Fruit fly (Drosophila melanogaster) whole organism, embryonic: ENCODE measurements around the gene ci.
A peak's percentile ranks its signal among the peaks of the same experiment; 100 is the strongest.

Experiments used
- Asciz ChIP-seq: fragments of 200-800 bp; sonication (Bioruptor generic); optimal IDR thresholded peaks from 2 replicates; lab custom pipeline; 2017; ENCODE audit warnings: missing biosample characterization, mild to moderate bottlenecking, missing genetic modification characterization, missing genetic modification reagents
- Atf3 ChIP-seq: fragments of 200-800 bp; sonication (Bioruptor generic); optimal IDR thresholded peaks from 3 replicates; lab custom pipeline; 2016; ENCODE audit warnings: missing biosample characterization, missing genetic modification characterization
- Awh ChIP-seq: fragments of 200-800 bp; sonication (Bioruptor generic); IDR thresholded peaks from 2 replicates; pipeline ENCODE4, ENCODE4 v1.3.6; 2022; ENCODE audit warnings: missing biosample characterization, missing genetic modification characterization
- CG11560 ChIP-seq: fragments of 200-800 bp; sonication (Bioruptor generic); IDR thresholded peaks from 3 replicates; pipeline ENCODE4 v1.3.6; 2022; ENCODE audit warnings: missing biosample characterization, missing genetic modification characterization
- CG11696 ChIP-seq: fragments of 200-800 bp; sonication (Bioruptor generic); IDR thresholded peaks from 2 replicates; pipeline ENCODE4 v1.3.6; 2022; ENCODE audit warnings: missing biosample characterization, missing genetic modification characterization
- CG13287 ChIP-seq: fragments of 200-800 bp; sonication (Bioruptor generic); IDR thresholded peaks from 2 replicates; pipeline ENCODE4 v1.3.6; 2022; ENCODE audit warnings: missing biosample characterization, missing genetic modification characterization; ENCODE audit not compliant: partially characterized antibody
- CG13624 ChIP-seq: fragments of 200-800 bp; sonication (Bioruptor generic); optimal IDR thresholded peaks from 2 replicates; lab custom pipeline; 2016; ENCODE audit warnings: missing biosample characterization, missing genetic modification characterization
- CG14014 ChIP-seq: fragments of 200-800 bp; sonication (Bioruptor generic); IDR thresholded peaks from 2 replicates; pipeline ENCODE4 v1.3.6; 2022; ENCODE audit warnings: missing biosample characterization, missing genetic modification characterization
- CG14441 ChIP-seq: fragments of 200-800 bp; sonication (Bioruptor generic); IDR thresholded peaks from 2 replicates; pipeline ENCODE4 v1.3.6; 2022; ENCODE audit warnings: missing biosample characterization, missing genetic modification characterization
- CG16863 ChIP-seq: fragments of 200-800 bp; sonication (Bioruptor generic); optimal IDR thresholded peaks from 3 replicates; lab custom pipeline; 2016; ENCODE audit warnings: missing biosample characterization, missing genetic modification characterization
- CG17361 ChIP-seq: fragments of 200-800 bp; sonication (Bioruptor generic); IDR thresholded peaks from 3 replicates; pipeline ENCODE4 v1.3.6; 2022; ENCODE audit warnings: missing biosample characterization, missing genetic modification characterization
- CG17912 ChIP-seq: fragments of 200-800 bp; sonication (Bioruptor generic); optimal IDR thresholded peaks from 2 replicates; lab custom pipeline; 2018; ENCODE audit warnings: missing biosample characterization, mild to moderate bottlenecking, missing genetic modification characterization
- CG18599 ChIP-seq: fragments of 200-800 bp; sonication (Bioruptor generic); optimal IDR thresholded peaks from 3 replicates; lab custom pipeline; 2017; ENCODE audit warnings: missing biosample characterization, missing genetic modification characterization, mild to moderate bottlenecking, moderate library complexity, missing genetic modification reagents
- CG18764 ChIP-seq: fragments of 200-800 bp; sonication (Bioruptor generic); optimal IDR thresholded peaks from 3 replicates; lab custom pipeline; 2016; ENCODE audit warnings: missing biosample characterization, missing genetic modification characterization
- CG2202 ChIP-seq: fragments of 200-800 bp; sonication (Bioruptor generic); optimal IDR thresholded peaks from 2 replicates; lab custom pipeline; 2018; ENCODE audit warnings: missing biosample characterization, mild to moderate bottlenecking, missing genetic modification characterization
- CG2678 ChIP-seq: fragments of 200-800 bp; sonication (Bioruptor generic); optimal IDR thresholded peaks from 3 replicates; lab custom pipeline; 2019; ENCODE audit warnings: missing biosample characterization, mild to moderate bottlenecking, missing genetic modification characterization, moderate library complexity
- CG32532 ChIP-seq: fragments of 200-800 bp; sonication (Bioruptor generic); IDR thresholded peaks from 2 replicates; pipeline ENCODE4 v1.3.6; 2022; ENCODE audit warnings: missing biosample characterization, missing genetic modification characterization
- CG32772 ChIP-seq: fragments of 200-800 bp; sonication (Bioruptor generic); IDR thresholded peaks from 2 replicates; pipeline ENCODE4 v1.3.6; 2022; ENCODE audit warnings: missing biosample characterization, missing genetic modification characterization
- CG4707 ChIP-seq: fragments of 200-800 bp; sonication (Bioruptor generic); optimal IDR thresholded peaks from 2 replicates; lab custom pipeline; 2018; ENCODE audit warnings: missing biosample characterization, mild to moderate bottlenecking, missing genetic modification characterization, moderate library complexity
- CG8944 ChIP-seq: fragments of 200-800 bp; sonication (Bioruptor generic); optimal IDR thresholded peaks from 3 replicates; lab custom pipeline; 2016; ENCODE audit warnings: missing biosample characterization, missing genetic modification characterization
- CG9727 ChIP-seq: fragments of 200-800 bp; sonication (Bioruptor generic); optimal IDR thresholded peaks from 3 replicates; lab custom pipeline; 2017; ENCODE audit warnings: missing biosample characterization, mild to moderate bottlenecking, missing genetic modification characterization
- Gug ChIP-seq: fragments of 200-800 bp; sonication (Bioruptor generic); IDR thresholded peaks from 4 replicates; pipeline ENCODE4 v1.3.6; 2022; ENCODE audit warnings: missing biosample characterization, missing genetic modification characterization
- HLH4C ChIP-seq: fragments of 200-800 bp; sonication (Bioruptor generic); IDR thresholded peaks from 3 replicates; pipeline ENCODE4 v1.3.6; 2022; ENCODE audit warnings: missing biosample characterization, missing genetic modification characterization; ENCODE audit not compliant: partially characterized antibody
- Hsf ChIP-seq: fragments of 200-800 bp; sonication (Bioruptor generic); optimal IDR thresholded peaks from 3 replicates; lab custom pipeline; 2016; ENCODE audit warnings: missing biosample characterization, missing genetic modification characterization
- MBD-R2 ChIP-seq: fragments of 200-800 bp; sonication (Bioruptor generic); IDR thresholded peaks from 2 replicates; pipeline ENCODE4 v1.3.6; 2022; ENCODE audit warnings: missing biosample characterization, missing genetic modification characterization
- Med ChIP-seq: fragments of 200-800 bp; sonication (Bioruptor generic); peaks from one replicate; lab custom pipeline; 2016; ENCODE audit warnings: missing biosample characterization, missing genetic modification characterization, mild to moderate bottlenecking, inconsistent platforms, moderate library complexity
- NC2β ChIP-seq: fragments of 200-800 bp; sonication (Bioruptor generic); optimal IDR thresholded peaks from 2 replicates; lab custom pipeline; 2016; ENCODE audit warnings: missing biosample characterization, missing genetic modification characterization
- Optix ChIP-seq: fragments of 200-800 bp; sonication (Bioruptor generic); IDR thresholded peaks from 3 replicates; pipeline ENCODE4 v1.3.6; 2022; ENCODE audit warnings: missing biosample characterization, missing genetic modification characterization
- Scr ChIP-seq: fragments of 200-800 bp; sonication (Bioruptor generic); IDR thresholded peaks from 2 replicates; pipeline ENCODE4 v1.3.6; 2022; ENCODE audit warnings: missing biosample characterization, missing genetic modification characterization; ENCODE audit not compliant: partially characterized antibody
- ac ChIP-seq: fragments of 200-800 bp; sonication (Bioruptor generic); optimal IDR thresholded peaks from 3 replicates; lab custom pipeline; 2017; ENCODE audit warnings: missing biosample characterization, mild to moderate bottlenecking, missing genetic modification characterization
- amos ChIP-seq: fragments of 200-800 bp; sonication (Bioruptor generic); IDR thresholded peaks from 2 replicates; pipeline ENCODE4 v1.3.6; 2022; ENCODE audit warnings: missing biosample characterization, missing genetic modification characterization; ENCODE audit not compliant: partially characterized antibody
- chm ChIP-seq: fragments of 200-800 bp; sonication (Bioruptor generic); IDR thresholded peaks from 2 replicates; pipeline ENCODE4 v1.3.6; 2022; ENCODE audit warnings: missing biosample characterization, missing genetic modification characterization
- crol ChIP-seq: fragments of 200-800 bp; sonication (Bioruptor generic); IDR thresholded peaks from 2 replicates; pipeline ENCODE4 v1.3.6; 2022; ENCODE audit warnings: missing biosample characterization, missing genetic modification characterization
- da ChIP-seq: fragments of 200-800 bp; sonication (Bioruptor generic); optimal IDR thresholded peaks from 2 replicates; lab custom pipeline; 2016; ENCODE audit warnings: missing biosample characterization, missing genetic modification characterization
- fu2 ChIP-seq: fragments of 200-800 bp; sonication (Bioruptor generic); optimal IDR thresholded peaks from 2 replicates; lab custom pipeline; 2016; ENCODE audit warnings: missing biosample characterization, missing genetic modification characterization
- ken ChIP-seq: fragments of 200-800 bp; sonication (Bioruptor generic); IDR thresholded peaks from 3 replicates; pipeline ENCODE4 v1.3.6; 2022; ENCODE audit warnings: missing biosample characterization, missing genetic modification characterization
- oc ChIP-seq: fragments of 200-800 bp; sonication (Bioruptor generic); optimal IDR thresholded peaks from 2 replicates; lab custom pipeline; 2018; ENCODE audit warnings: missing biosample characterization, mild to moderate bottlenecking, missing genetic modification characterization, moderate library complexity
- onecut ChIP-seq: fragments of 200-800 bp; sonication (Bioruptor generic); IDR thresholded peaks from 2 replicates; pipeline ENCODE4 v1.3.6; 2022; ENCODE audit warnings: missing biosample characterization, missing genetic modification characterization
- psq ChIP-seq: fragments of 200-800 bp; sonication (Bioruptor generic); optimal IDR thresholded peaks from 2 replicates; lab custom pipeline; 2017; ENCODE audit warnings: missing biosample characterization, missing genetic modification characterization
- ranshi ChIP-seq: fragments of 200-800 bp; sonication (Bioruptor generic); IDR thresholded peaks from 2 replicates; pipeline ENCODE4 v1.3.6; 2022; ENCODE audit warnings: missing biosample characterization, missing genetic modification characterization
- sd ChIP-seq: fragments of 200-800 bp; sonication (Bioruptor generic); optimal IDR thresholded peaks from 3 replicates; lab custom pipeline; 2018; ENCODE audit warnings: missing biosample characterization, mild to moderate bottlenecking, missing genetic modification characterization, moderate library complexity
- stwl ChIP-seq: fragments of 200-800 bp; sonication (Bioruptor generic); optimal IDR thresholded peaks from 3 replicates; lab custom pipeline; 2018; ENCODE audit warnings: missing biosample characterization, mild to moderate bottlenecking, missing genetic modification characterization, moderate library complexity
- unpg ChIP-seq: fragments of 200-800 bp; sonication (Bioruptor generic); optimal IDR thresholded peaks from 3 replicates; lab custom pipeline; 2018; ENCODE audit warnings: missing biosample characterization, mild to moderate bottlenecking, missing genetic modification characterization, moderate library complexity
- vvl ChIP-seq: fragments of 200-800 bp; sonication (Bioruptor generic); IDR thresholded peaks from 2 replicates; pipeline ENCODE4 v1.3.6; 2022; ENCODE audit warnings: missing biosample characterization, missing genetic modification characterization
- wor ChIP-seq: fragments of 200-800 bp; sonication (Bioruptor generic); IDR thresholded peaks from 2 replicates; pipeline ENCODE4 v1.3.6; 2022; ENCODE audit warnings: missing biosample characterization, missing genetic modification characterization
- zen2 ChIP-seq: fragments of 200-800 bp; sonication (Bioruptor generic); IDR thresholded peaks from 3 replicates; pipeline ENCODE4 v1.3.6; 2022; ENCODE audit warnings: missing biosample characterization, missing genetic modification characterization; ENCODE audit not compliant: partially characterized antibody

ci gene

dm6 chr4:68184-68948 is 11.5 kb upstream of the ci start (continued):
- TF ChIP-seq amos (GFP tag; lab: Robert Waterston, UW): no peak; the same call in 1 of the 2 replicates
- TF ChIP-seq, all 482 proteins: peak for 50

- peak; percentile 46 for TF ChIP-seq ac (GFP tag; lab: Kevin White, UChicago)
- TF ChIP-seq onecut (GFP tag; lab: Robert Waterston, UW): peak; percentile 82
- no peak; the same call in 1 of the 2 replicates for TF ChIP-seq CG32532
- TF ChIP-seq CG13287 (GFP tag; lab: Robert Waterston, UW): peak; percentile 30; the same call in 1 of the 2 replicates
- TF ChIP-seq Optix: no peak
- TF ChIP-seq CG17912 (GFP tag; lab: Kevin White, UChicago): peak; percentile 90
- no peak for TF ChIP-seq sd (tag; lab: Kevin White, UChicago)
- TF ChIP-seq CG9727 (GFP tag; lab: Kevin White, UChicago): no peak
- TF ChIP-seq zen2 (GFP tag; lab: Robert Waterston, UW): no peak
- TF ChIP-seq Asciz: peak; percentile 76
- peak; percentile 81 for TF ChIP-seq CG18764 (GFP tag; lab: Kevin White, UChicago)
- no peak for TF ChIP-seq CG32772 (GFP tag; lab: Robert Waterston, UW)
- TF ChIP-seq CG14014 (GFP tag; lab: Robert Waterston, UW): peak; percentile 64; the same call in 1 of the 2 replicates
- TF ChIP-seq ken: no peak
- TF ChIP-seq stwl (tag; lab: Kevin White, UChicago): peak; percentile 65
- TF ChIP-seq CG2678 (tag; lab: Kevin White, UChicago): peak; percentile 72
- TF ChIP-seq NC2β (GFP tag; lab: Kevin White, UChicago): peak; percentile 97
- peak; percentile 72 for TF ChIP-seq CG18599
- TF ChIP-seq da (GFP tag; lab: Kevin White, UChicago): peak; percentile 21
- peak; percentile 82 for TF ChIP-seq CG4707 (GFP tag; lab: Kevin White, UChicago)
- no peak for TF ChIP-seq HLH4C (GFP tag; lab: Robert Waterston, UW)
- peak; percentile 45 for TF ChIP-seq psq (GFP tag; lab: Kevin White, UChicago)
- TF ChIP-seq Awh (GFP tag; lab: Robert Waterston, UW): no peak
- peak; percentile 83 for TF ChIP-seq CG17361 (GFP tag; lab: Robert Waterston, UW)
- peak; percentile 75 for TF ChIP-seq Atf3
- no peak for TF ChIP-seq crol (GFP tag; lab: Robert Waterston, UW)
- TF ChIP-seq oc: no peak
- TF ChIP-seq wor: no peak
- TF ChIP-seq Gug: peak; percentile 60; the same call in 2 of the 4 replicates
- TF ChIP-seq chm: peak; percentile 91
- no peak for TF ChIP-seq CG14441 (GFP tag; lab: Robert Waterston, UW)
- TF ChIP-seq CG11560 (tag; lab: Robert Waterston, UW): no peak
- peak; percentile 49 for TF ChIP-seq CG2202 (tag; lab: Kevin White, UChicago)
- TF ChIP-seq Hsf (GFP tag; lab: Kevin White, UChicago): peak; percentile 82
- TF ChIP-seq MBD-R2 (GFP tag; lab: Robert Waterston, UW): peak; percentile 52; the same call in 1 of the 2 replicates
- TF ChIP-seq fu2 (GFP tag; lab: Kevin White, UChicago): peak; percentile 64
- TF ChIP-seq vvl (GFP tag; lab: Robert Waterston, UW): peak; percentile 93; the same call in 1 of the 2 replicates
- TF ChIP-seq unpg (GFP tag; lab: Kevin White, UChicago): peak; percentile 76
- TF ChIP-seq Scr (GFP tag; lab: Robert Waterston, UW): no peak
- TF ChIP-seq CG16863 (GFP tag; lab: Kevin White, UChicago): peak; percentile 63
- peak; percentile 66 for TF ChIP-seq CG8944
- TF ChIP-seq CG11696 (GFP tag; lab: Robert Waterston, UW): no peak; the same call in 1 of the 2 replicates
- no peak; the same call in 1 of the 2 replicates for TF ChIP-seq ranshi (GFP tag; lab: Robert Waterston, UW)
- TF ChIP-seq CG13624: peak; percentile 86
- TF ChIP-seq Med (GFP tag; lab: Kevin White, UChicago): peak; percentile 98
Measured at dm6 chr4:67063-67684, 10.3 kb upstream of the ci start, which contains the start of gene RpS3A. TSS of gene RpS3A (minus strand) at chr4:67207.
